Worm (Caenorhabditis elegans) whole organism, late embryonic: ENCODE results near the gene scl-7.

Source experiments
- ama-1 ChIP-seq: fragments of 150-350 bp; optimal IDR thresholded peaks from 2 replicates; lab custom pipeline; 2014
- ceh-24 ChIP-seq: sonication (generic microtip); optimal IDR thresholded peaks from 2 replicates; lab custom pipeline; 2016; ENCODE audit warnings: mild to moderate bottlenecking, missing genetic modification characterization, missing compliant biosample characterization
- ceh-45 ChIP-seq: fragments of 200-800 bp; sonication (Bioruptor generic); IDR thresholded peaks from 2 replicates; pipeline ENCODE4 v1.3.6; 2022; ENCODE audit warnings: missing genetic modification reagents, missing genetic modification characterization, missing compliant biosample characterization
- ceh-9 ChIP-seq: sonication (generic microtip); optimal IDR thresholded peaks from 2 replicates; lab custom pipeline; 2016; ENCODE audit warnings: mild to moderate bottlenecking, missing genetic modification characterization, inconsistent platforms, missing compliant biosample characterization
- dmd-4 ChIP-seq: sonication (generic microtip); optimal IDR thresholded peaks from 2 replicates; lab custom pipeline; 2016; ENCODE audit warnings: borderline replicate concordance, missing genetic modification characterization, missing compliant biosample characterization
- ets-4 ChIP-seq: sonication (generic microtip); optimal IDR thresholded peaks from 2 replicates; lab custom pipeline; 2016; ENCODE audit warnings: missing genetic modification characterization, missing compliant biosample characterization
- lin-11 ChIP-seq: fragments of 200-800 bp; sonication (Bioruptor generic); optimal IDR thresholded peaks from 2 replicates; lab custom pipeline; 2018; ENCODE audit warnings: mild to moderate bottlenecking, missing genetic modification characterization, missing compliant biosample characterization
- pag-3 ChIP-seq: sonication (generic microtip); optimal IDR thresholded peaks from 2 replicates; lab custom pipeline; 2016; ENCODE audit warnings: missing compliant biosample characterization, missing genetic modification characterization, borderline replicate concordance
- pha-2 ChIP-seq: sonication (generic microtip); optimal IDR thresholded peaks from 2 replicates; lab custom pipeline; 2017; ENCODE audit warnings: mild to moderate bottlenecking, missing genetic modification characterization, missing compliant biosample characterization
- pha-4 ChIP-seq: fragments of 150-350 bp; optimal IDR thresholded peaks from 2 replicates; lab custom pipeline; 2018; ENCODE audit warnings: missing biosample characterization, missing genetic modification reagents, missing genetic modification characterization
- sox-4 ChIP-seq: sonication (generic microtip); optimal IDR thresholded peaks from 2 replicates; lab custom pipeline; 2017; ENCODE audit warnings: mild to moderate bottlenecking, missing genetic modification characterization, inconsistent platforms, missing compliant biosample characterization
- syd-9 ChIP-seq: sonication (generic microtip); optimal IDR thresholded peaks from 2 replicates; lab custom pipeline; 2016; ENCODE audit warnings: mild to moderate bottlenecking, missing genetic modification characterization, moderate library complexity, missing compliant biosample characterization
- unc-3 ChIP-seq, 2 experiments: fragments of 200-800 bp in 1 of 2; sonication (Bioruptor generic) in 1 of 2; sonication (generic microtip) in 1 of 2; conservative IDR thresholded peaks in 1 of 2; optimal IDR thresholded peaks in 1 of 2; 2 replicates each; pipeline versions ENCODE4 v1.3.6 to Lab custom; 2016 to 2022; ENCODE audit warnings: missing compliant biosample characterization in 2 of 2, missing genetic modification characterization in 2 of 2, missing genetic modification reagents in 1 of 2

- TF ChIP-seq syd-9 (tag; lab: Kevin White, UChicago) (no peak), ceh-45 (GFP tag; lab: Robert Waterston, UW) (no peak), pha-4 (tag; lab: Kevin White, UChicago) (no peak), ama-1 (lab: Kevin White, UChicago) (no peak), dmd-4 (no peak), ceh-24 (tag; lab: Kevin White, UChicago) (no peak), ets-4 (tag; lab: Kevin White, UChicago) (no peak), lin-11 (no peak), ceh-9 (tag; lab: Kevin White, UChicago) (no peak), pha-2 (no peak), pag-3 (tag; lab: Kevin White, UChicago) (no peak), unc-3 (GFP tag; conservative IDR thresholded peaks at IDR 0.05; lab: Robert Waterston, UW) (no peak), unc-3 (tag; optimal IDR thresholded peaks at IDR 0.05; lab: Kevin White, UChicago) (no peak), sox-4 (tag; lab: Kevin White, UChicago) (no peak)
Measured at ce11 chrIV:13090967-13091366, 20.7 kb downstream of the scl-7 start, which contains the start of gene col-132.
